Worm (Caenorhabditis elegans) whole organism, L2 larva: ENCODE data around the gene fbxa-111.

ENCODE experiments used
- aly-2 ChIP-seq: fragments of 150-350 bp; optimal IDR thresholded peaks from 2 replicates; lab custom pipeline; 2014; ENCODE audit warnings: missing biosample characterization, missing genetic modification characterization
- dmd-4 ChIP-seq: sonication (generic microtip); optimal IDR thresholded peaks from 2 replicates; lab custom pipeline; 2017; ENCODE audit warnings: missing biosample characterization, missing genetic modification characterization
- elt-1 ChIP-seq: fragments of 150-350 bp; optimal IDR thresholded peaks from 2 replicates; lab custom pipeline; 2014; ENCODE audit warnings: missing biosample characterization, missing genetic modification characterization
- fos-1 ChIP-seq: fragments of 150-350 bp; optimal IDR thresholded peaks from 2 replicates; lab custom pipeline; 2014; ENCODE audit warnings: missing biosample characterization, missing genetic modification characterization
- gmeb-1 ChIP-seq: fragments of 150-350 bp; optimal IDR thresholded peaks from 2 replicates; lab custom pipeline; 2014; ENCODE audit warnings: missing biosample characterization, missing genetic modification characterization
- lin-13 ChIP-seq: fragments of 150-350 bp; optimal IDR thresholded peaks from 2 replicates; lab custom pipeline; 2014; ENCODE audit warnings: missing biosample characterization, missing genetic modification reagents, missing genetic modification characterization
- lin-39 ChIP-seq: fragments of 150-350 bp; optimal IDR thresholded peaks from 2 replicates; lab custom pipeline; 2014; ENCODE audit warnings: missing biosample characterization, missing genetic modification reagents, missing genetic modification characterization
- mdl-1 ChIP-seq, 2 experiments: fragments of 150-350 bp in 1 of 2; sonication (generic microtip) in 1 of 2; optimal IDR thresholded peaks; 2 replicates each; lab custom pipeline; 2017; ENCODE audit warnings: missing biosample characterization in 2 of 2, missing genetic modification characterization in 2 of 2
- nhr-10 ChIP-seq: sonication (generic microtip); optimal IDR thresholded peaks from 2 replicates; lab custom pipeline; 2017; ENCODE audit warnings: missing biosample characterization, missing genetic modification characterization
- nhr-237 ChIP-seq: fragments of 150-350 bp; optimal IDR thresholded peaks from 2 replicates; lab custom pipeline; 2014; ENCODE audit warnings: missing biosample characterization, missing genetic modification characterization
- snpc-4 ChIP-seq: fragments of 150-350 bp; optimal IDR thresholded peaks from 2 replicates; lab custom pipeline; 2014; ENCODE audit warnings: missing biosample characterization, missing genetic modification characterization
- unc-62 ChIP-seq: fragments of 150-350 bp; optimal IDR thresholded peaks from 2 replicates; lab custom pipeline; 2014; ENCODE audit warnings: missing biosample characterization, missing genetic modification reagents, missing genetic modification characterization
- ztf-11 ChIP-seq: sonication (generic microtip); optimal IDR thresholded peaks from 2 replicates; lab custom pipeline; 2017; ENCODE audit warnings: missing biosample characterization, missing genetic modification characterization
- ztf-4 ChIP-seq: fragments of 150-350 bp; optimal IDR thresholded peaks from 2 replicates; lab custom pipeline; 2014; ENCODE audit warnings: missing biosample characterization, missing genetic modification characterization

DNA sequence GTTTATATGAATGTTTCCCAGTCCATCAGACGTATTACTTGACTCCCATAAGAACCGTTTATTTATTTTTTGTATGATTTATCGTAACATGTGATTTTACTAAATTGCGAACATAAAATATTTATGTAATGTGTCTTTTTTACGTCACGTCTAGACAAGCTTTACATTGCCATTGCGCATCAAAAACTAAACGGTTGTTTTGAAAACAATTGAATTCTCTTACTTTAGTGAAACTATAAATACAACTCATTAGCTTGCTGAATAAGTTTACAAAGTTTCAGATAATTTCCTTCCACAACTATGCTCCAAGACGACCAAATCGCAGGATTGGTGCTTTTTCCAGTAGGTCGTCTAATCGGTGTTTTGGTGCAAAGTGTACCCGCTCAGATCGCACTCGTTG, 25.4 kb upstream of the fbxa-111 start, which contains the start of gene srx-54:
- TF ChIP-seq lin-13 (GFP tag; lab: Kevin White, UChicago) = no peak
- TF ChIP-seq snpc-4 (tag; lab: Kevin White, UChicago) = no peak
- TF ChIP-seq dmd-4 (tag; lab: Kevin White, UChicago) = no peak
- TF ChIP-seq ztf-11 (tag; lab: Kevin White, UChicago) = no peak
- TF ChIP-seq nhr-237 (tag; lab: Kevin White, UChicago) = no peak
- no peak for TF ChIP-seq elt-1 (tag; lab: Kevin White, UChicago)
- no peak for TF ChIP-seq ztf-4
- TF ChIP-seq unc-62 (GFP tag; lab: Kevin White, UChicago) = no peak
- no peak for TF ChIP-seq aly-2 (tag; lab: Kevin White, UChicago)
- TF ChIP-seq gmeb-1 = no peak
- no peak for TF ChIP-seq nhr-10 (tag; lab: Kevin White, UChicago)
- TF ChIP-seq fos-1 (tag; lab: Kevin White, UChicago) = no peak
- no peak for TF ChIP-seq mdl-1 (tag; optimal IDR thresholded peaks at IDR 0.05; lab: Kevin White, UChicago)
- TF ChIP-seq lin-39 (tag; lab: Kevin White, UChicago) = no peak
